Fruit fly (Drosophila melanogaster) whole organism, pupa: ENCODE results near the gene SMC3.

Experiments used
- CG10348 ChIP-seq: fragments of 200-800 bp; sonication (Bioruptor generic); IDR thresholded peaks from 2 replicates; pipeline ENCODE4 v1.3.6; 2022; ENCODE audit warnings: missing biosample characterization, missing genetic modification characterization
- CG12605 ChIP-seq: fragments of 200-800 bp; sonication (Bioruptor generic); IDR thresholded peaks from 2 replicates; pipeline ENCODE4 v1.3.6; 2022; ENCODE audit warnings: missing biosample characterization, missing genetic modification characterization
- CG13204 ChIP-seq: fragments of 200-800 bp; sonication (Bioruptor generic); optimal IDR thresholded peaks from 2 replicates; lab custom pipeline; 2018; ENCODE audit warnings: missing biosample characterization, mild to moderate bottlenecking, missing genetic modification characterization, moderate library complexity
- CG15710 ChIP-seq: fragments of 200-800 bp; sonication (Bioruptor generic); optimal IDR thresholded peaks from 2 replicates; lab custom pipeline; 2018; ENCODE audit warnings: missing biosample characterization, mild to moderate bottlenecking, missing genetic modification characterization, moderate library complexity
- CG17806 ChIP-seq: fragments of 200-800 bp; sonication (Bioruptor generic); optimal IDR thresholded peaks from 2 replicates; lab custom pipeline; 2018; ENCODE audit warnings: missing biosample characterization, mild to moderate bottlenecking, missing genetic modification characterization, moderate library complexity
- CG32121 ChIP-seq: fragments of 200-800 bp; sonication (Bioruptor generic); IDR thresholded peaks from 2 replicates; pipeline ENCODE4 v1.3.6; 2022; ENCODE audit warnings: missing biosample characterization, missing genetic modification characterization
- CG34367 ChIP-seq: fragments of 200-800 bp; sonication (Bioruptor generic); optimal IDR thresholded peaks from 2 replicates; lab custom pipeline; 2018; ENCODE audit warnings: missing biosample characterization, mild to moderate bottlenecking, missing genetic modification characterization
- CG4496 ChIP-seq: fragments of 200-800 bp; sonication (Bioruptor generic); IDR thresholded peaks from 3 replicates; pipeline ENCODE4 v1.3.6; 2022; ENCODE audit warnings: missing biosample characterization, missing genetic modification characterization
- CG8159 ChIP-seq: fragments of 200-800 bp; sonication (Bioruptor generic); optimal IDR thresholded peaks from 3 replicates; lab custom pipeline; 2018; ENCODE audit warnings: missing biosample characterization, mild to moderate bottlenecking, missing genetic modification characterization, moderate library complexity
- CG8301 ChIP-seq: fragments of 200-800 bp; sonication (Bioruptor generic); optimal IDR thresholded peaks from 2 replicates; lab custom pipeline; 2018; ENCODE audit warnings: missing biosample characterization, mild to moderate bottlenecking, missing genetic modification characterization
- CG9948 ChIP-seq: fragments of 200-800 bp; sonication (Bioruptor generic); optimal IDR thresholded peaks from 2 replicates; lab custom pipeline; 2018; ENCODE audit warnings: missing biosample characterization, mild to moderate bottlenecking, missing genetic modification characterization, moderate library complexity
- D1 ChIP-seq: fragments of 200-800 bp; sonication (Bioruptor generic); optimal IDR thresholded peaks from 2 replicates; lab custom pipeline; 2018; ENCODE audit warnings: missing biosample characterization, mild to moderate bottlenecking, missing genetic modification characterization, moderate library complexity
- EcR ChIP-seq: fragments of 200-800 bp; sonication (Bioruptor generic); optimal IDR thresholded peaks from 3 replicates; lab custom pipeline; 2019; ENCODE audit warnings: missing biosample characterization, missing genetic modification characterization, mild to moderate bottlenecking, moderate library complexity, missing genetic modification reagents
- Ets98B ChIP-seq: fragments of 200-800 bp; sonication (Bioruptor generic); IDR thresholded peaks from 2 replicates; pipeline ENCODE4 v1.3.6; 2022; ENCODE audit warnings: missing biosample characterization, missing genetic modification characterization
- Pif1A ChIP-seq: fragments of 200-800 bp; sonication (Bioruptor generic); optimal IDR thresholded peaks from 3 replicates; lab custom pipeline; 2016; ENCODE audit warnings: missing biosample characterization, missing genetic modification characterization
- Pif1B ChIP-seq: fragments of 200-800 bp; sonication (Bioruptor generic); optimal IDR thresholded peaks from 3 replicates; lab custom pipeline; 2016; ENCODE audit warnings: missing biosample characterization, missing genetic modification characterization
- fd96Ca ChIP-seq: fragments of 200-800 bp; sonication (Bioruptor generic); IDR thresholded peaks from 3 replicates; pipeline ENCODE4 v1.3.6; 2022; ENCODE audit warnings: missing biosample characterization, missing genetic modification characterization
- gl ChIP-seq: fragments of 200-800 bp; sonication (Bioruptor generic); optimal IDR thresholded peaks from 2 replicates; lab custom pipeline; 2018; ENCODE audit warnings: missing biosample characterization, mild to moderate bottlenecking, missing genetic modification characterization
- rn ChIP-seq: fragments of 200-800 bp; sonication (Bioruptor generic); IDR thresholded peaks from 2 replicates; pipeline ENCODE4 v1.3.6; 2022; ENCODE audit warnings: missing biosample characterization, missing genetic modification characterization

The SMC3 gene

DNA sequence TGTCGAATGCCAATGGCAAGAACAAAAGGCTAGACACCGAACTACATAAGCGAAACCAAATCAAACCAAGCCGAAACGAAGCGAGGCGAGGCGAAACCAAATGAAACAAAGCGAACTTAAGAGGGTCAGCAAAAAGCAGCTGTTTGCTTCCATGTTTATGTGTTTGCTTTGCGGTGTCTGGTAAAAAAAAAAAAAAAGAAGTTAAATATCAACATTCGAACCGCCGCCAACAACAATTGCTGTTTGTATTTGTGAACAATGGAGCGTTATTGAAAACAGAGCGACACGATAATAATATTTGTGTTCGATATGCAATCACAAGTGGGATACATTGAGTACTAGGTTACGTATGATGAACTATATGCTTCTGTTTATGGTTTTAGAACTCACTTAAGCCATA, 19.6 kb downstream of the SMC3 start:
- TF ChIP-seq CG15710 (no peak), Pif1A (GFP tag; lab: Kevin White, UChicago) (peak; percentile 51), CG8301 (tag; lab: Kevin White, UChicago) (no peak), gl (tag; lab: Kevin White, UChicago) (peak; percentile 39), fd96Ca (GFP tag; lab: Robert Waterston, UW) (0 out of 3 replicates have a peak, but pooled peaks have one; percentile 32), CG8159 (tag; lab: Kevin White, UChicago) (peak; percentile 2), CG9948 (no peak), CG34367 (peak; percentile 11), CG13204 (GFP tag; lab: Kevin White, UChicago) (peak; percentile 33), Pif1B (GFP tag; lab: Kevin White, UChicago) (peak; percentile 7), Ets98B (GFP tag; lab: Robert Waterston, UW) (no peak)

DNA sequence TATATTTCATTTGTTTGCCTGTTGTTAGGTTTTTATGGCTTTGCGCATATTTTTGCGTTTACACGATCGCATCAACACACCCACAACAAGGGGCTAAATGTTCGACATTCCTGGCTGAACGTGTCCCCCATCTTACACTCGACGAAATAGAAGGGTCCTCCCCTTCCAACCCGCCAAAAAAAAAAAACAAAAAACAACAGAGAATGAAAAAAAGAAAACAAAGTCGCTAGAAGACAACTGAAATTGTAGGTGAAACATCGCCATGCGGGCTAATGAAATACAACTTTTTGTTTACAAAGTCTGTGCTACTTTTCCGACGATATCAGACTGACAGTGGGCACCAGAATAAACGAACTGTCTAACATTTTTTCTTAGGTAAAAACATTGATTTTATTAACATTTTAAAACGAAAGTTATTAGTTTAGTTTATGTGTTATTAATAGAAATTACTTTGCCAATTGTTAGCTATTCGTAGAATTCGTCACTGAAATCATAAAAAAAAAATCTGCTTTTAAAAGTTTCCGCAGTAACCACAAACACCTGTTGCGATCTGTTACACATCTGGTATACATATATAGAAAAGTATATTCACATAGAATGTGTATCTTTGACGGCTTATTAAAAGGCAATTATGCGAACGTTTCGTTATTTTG, 22.5 kb downstream of the SMC3 start:
- TF ChIP-seq Ets98B (GFP tag; lab: Robert Waterston, UW) (peak; percentile 42; the same call in 1 of the 2 replicates), Pif1A (GFP tag; lab: Kevin White, UChicago) (no peak), CG4496 (peak; percentile 68; the same call in 2 of the 3 replicates), CG32121 (peak; percentile 58), CG8159 (tag; lab: Kevin White, UChicago) (no peak)

DNA sequence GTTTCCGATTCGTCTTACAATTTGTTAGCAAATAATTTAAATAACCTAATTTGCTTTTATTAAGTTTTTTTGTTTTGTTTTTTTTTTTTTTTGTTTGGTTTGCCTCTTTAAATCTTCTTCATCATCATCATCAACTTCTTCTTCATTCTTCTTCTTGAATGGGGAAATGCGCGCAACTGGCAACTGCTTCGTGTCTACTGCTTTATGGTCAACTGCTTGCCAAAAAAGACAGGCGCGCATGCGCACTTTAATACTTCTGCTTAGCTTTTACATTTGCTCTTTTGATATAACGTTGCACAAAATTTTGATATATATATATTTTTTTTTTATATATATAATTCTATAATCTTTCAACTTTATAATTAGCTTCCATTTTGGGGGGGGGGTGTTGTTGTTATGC, 27.9 kb downstream of the SMC3 start:
- no peak for TF ChIP-seq CG15710
- TF ChIP-seq rn (GFP tag; lab: Robert Waterston, UW), result no peak
- no peak for TF ChIP-seq CG9948
- no peak for TF ChIP-seq D1 (tag; lab: Kevin White, UChicago)
- TF ChIP-seq gl (tag; lab: Kevin White, UChicago), result no peak
- TF ChIP-seq CG8159 (tag; lab: Kevin White, UChicago), result no peak
- no peak for TF ChIP-seq Pif1B (GFP tag; lab: Kevin White, UChicago)
- TF ChIP-seq CG10348, result no peak
- TF ChIP-seq CG12605 (GFP tag; lab: Robert Waterston, UW), result no peak
- no peak for TF ChIP-seq CG4496

DNA sequence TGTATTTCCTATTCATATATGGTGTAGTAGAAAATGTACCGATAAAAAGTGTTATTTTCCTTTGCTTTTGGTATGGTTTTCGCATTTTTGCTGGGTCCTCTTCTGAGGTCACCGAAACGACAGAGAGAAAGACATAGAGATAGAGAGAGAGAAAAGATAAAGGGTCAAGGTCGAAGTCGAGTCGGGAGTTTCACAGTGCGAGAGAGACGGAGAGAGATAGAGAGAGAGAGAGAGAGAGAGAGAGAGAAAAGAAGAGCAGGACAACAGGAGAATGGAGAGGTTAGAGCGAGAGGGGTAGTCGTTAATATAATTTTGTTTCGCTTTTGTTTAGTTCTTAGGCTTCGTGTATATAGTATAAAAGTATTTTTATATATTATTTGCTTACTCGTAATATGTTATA, 31.0 kb downstream of the SMC3 start:
- TF ChIP-seq rn (GFP tag; lab: Robert Waterston, UW), result no peak
- TF ChIP-seq EcR, result peak; percentile 61

DNA sequence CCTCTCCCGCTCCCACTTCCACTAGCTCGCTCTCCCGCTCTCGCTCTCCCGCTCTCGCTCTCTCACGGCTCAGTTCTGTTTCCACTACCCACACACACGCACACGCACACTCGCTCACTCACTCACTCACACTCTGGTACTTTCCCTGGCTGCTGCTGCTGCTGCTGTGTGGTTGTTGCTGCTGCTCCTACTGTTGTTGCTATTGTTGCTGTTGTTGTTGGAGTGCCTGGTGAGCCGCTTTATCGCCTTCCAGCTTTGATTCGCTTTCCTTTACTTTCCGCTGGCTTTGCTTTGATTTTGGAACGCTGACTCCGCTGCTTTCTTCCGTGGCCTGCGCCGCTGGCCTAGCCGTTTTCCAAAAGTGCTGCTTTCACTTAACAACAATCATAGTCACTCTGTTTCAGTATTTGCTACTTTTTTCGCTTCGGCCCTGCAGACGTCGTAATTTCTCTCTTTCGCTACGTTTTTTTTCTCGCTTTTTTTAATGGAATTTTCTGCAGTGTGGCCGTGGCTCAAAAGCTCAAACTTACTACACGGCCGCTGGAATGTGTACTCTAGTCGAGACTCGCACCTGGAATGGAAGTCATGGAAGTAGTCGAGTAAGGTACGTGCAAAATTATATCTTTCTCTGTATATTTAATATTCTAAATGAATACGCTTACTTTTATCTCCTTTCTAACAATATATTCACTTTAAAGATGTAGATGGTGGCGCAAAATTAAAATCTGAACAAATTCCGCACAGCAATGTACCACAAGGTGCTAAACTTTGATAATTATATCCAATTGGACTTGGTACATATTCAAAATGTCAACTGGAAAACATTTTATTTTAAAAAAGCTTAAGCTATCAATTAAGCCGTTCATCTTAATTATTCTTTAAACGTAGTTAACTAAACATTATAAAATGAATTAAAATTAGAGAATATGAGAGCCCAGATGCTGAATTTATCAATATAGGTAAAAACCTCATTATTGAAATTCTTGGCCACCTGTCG, 33.4 kb downstream of the SMC3 start, which contains the start of gene Pp2B-14D:
Gene Pp2B-14D, minus strand, starts transcription at position 503 of the 997 bp plus-strand sequence.
- no peak for TF ChIP-seq CG32121
- TF ChIP-seq Pif1B (GFP tag; lab: Kevin White, UChicago), result peak; percentile 9
- TF ChIP-seq CG17806 (tag; lab: Kevin White, UChicago), result no peak
- peak; percentile 10 for TF ChIP-seq EcR
- peak; percentile 3 for TF ChIP-seq CG15710
- TF ChIP-seq Pif1A (GFP tag; lab: Kevin White, UChicago), result peak; percentile 16
- TF ChIP-seq fd96Ca (GFP tag; lab: Robert Waterston, UW), result no peak
- peak; percentile 12 for TF ChIP-seq D1 (tag; lab: Kevin White, UChicago)
- TF ChIP-seq CG13204 (GFP tag; lab: Kevin White, UChicago), result peak; percentile 61
- peak; percentile 59; the same call in 1 of the 3 replicates for TF ChIP-seq CG4496

DNA sequence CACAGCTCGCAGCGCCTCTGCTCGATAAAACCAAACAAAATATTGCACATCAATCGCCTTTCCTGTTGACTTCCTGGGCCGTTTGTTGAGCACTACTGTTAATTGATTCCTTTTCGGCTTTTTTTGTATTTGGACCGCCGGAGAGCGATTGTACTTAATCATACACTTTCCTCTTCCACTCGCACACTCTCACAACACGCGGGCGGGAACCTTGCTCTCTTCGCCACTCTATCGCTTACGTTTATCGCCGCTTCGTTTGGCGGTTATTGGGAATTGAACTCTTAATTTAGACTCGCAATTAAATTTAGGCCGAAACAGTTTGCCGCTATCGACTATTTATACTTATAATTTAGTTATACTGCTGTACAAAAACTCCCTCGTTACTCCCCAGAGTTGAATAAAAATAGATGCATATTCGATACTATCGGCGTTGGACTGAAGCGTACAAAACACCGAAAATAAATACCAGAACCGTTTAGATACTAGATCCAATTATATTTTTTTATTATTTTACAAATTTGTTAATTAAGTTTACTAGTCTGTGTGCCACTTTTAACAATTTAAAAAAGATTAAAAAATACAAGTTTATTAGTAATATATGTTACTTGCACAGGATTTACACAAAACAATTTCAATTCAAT, 39.6 kb downstream of the SMC3 start, which contains the start of gene Arp2:
Gene Arp2, minus strand, starts transcription at position 427 of the 641 bp plus-strand sequence.
- TF ChIP-seq EcR (no peak), CG8159 (tag; lab: Kevin White, UChicago) (no peak), CG13204 (GFP tag; lab: Kevin White, UChicago) (no peak), CG10348 (no peak), CG34367 (no peak), Ets98B (GFP tag; lab: Robert Waterston, UW) (no peak), CG17806 (tag; lab: Kevin White, UChicago) (no peak), CG8301 (tag; lab: Kevin White, UChicago) (no peak)

DNA sequence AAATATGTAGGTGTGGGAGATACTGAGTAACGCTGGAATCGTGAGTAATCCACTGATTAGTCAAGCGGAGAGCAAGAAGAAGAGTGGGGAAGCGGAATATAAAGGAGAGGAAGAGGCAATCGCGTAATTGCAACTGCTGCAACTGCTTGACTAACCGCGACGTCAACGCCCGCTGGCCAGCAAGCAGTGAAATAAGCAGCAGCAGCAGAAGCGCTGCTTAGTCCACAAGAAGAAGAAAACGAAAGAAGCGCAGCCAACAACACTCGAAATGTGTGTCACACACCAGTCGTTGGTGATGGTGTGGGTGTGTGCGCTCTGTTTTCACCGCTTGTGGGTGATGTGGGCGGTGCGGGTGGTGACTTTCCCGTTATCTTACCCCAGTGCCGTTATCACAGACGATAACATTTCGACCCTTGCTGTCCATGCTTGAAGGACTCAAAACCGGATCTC, 40.2 kb downstream of the SMC3 start:
- TF ChIP-seq CG4496 (no peak), Pif1B (GFP tag; lab: Kevin White, UChicago) (no peak), CG10348 (0 out of 2 replicates have a peak, but pooled peaks have one; percentile 20), Ets98B (GFP tag; lab: Robert Waterston, UW) (0 out of 2 replicates have a peak, but pooled peaks have one; percentile 4), CG13204 (GFP tag; lab: Kevin White, UChicago) (peak; percentile 17), EcR (peak; percentile 99), rn (GFP tag; lab: Robert Waterston, UW) (no peak)
